Worm (Caenorhabditis elegans) whole organism, L4/young adult: ENCODE measurements around the gene C24A3.2.

Source experiments
- W03F9.2 ChIP-seq: fragments of 150-350 bp; optimal IDR thresholded peaks from 2 replicates; lab custom pipeline; 2014; ENCODE audit warnings: missing biosample characterization, missing genetic modification characterization
- dao-5 ChIP-seq: sonication (generic microtip); optimal IDR thresholded peaks from 2 replicates; lab custom pipeline; 2016; ENCODE audit warnings: missing genotype, missing genetic modification characterization, moderate library complexity, missing compliant biosample characterization
- him-1 ChIP-seq: sonication (generic microtip); optimal IDR thresholded peaks from 2 replicates; lab custom pipeline; 2016; ENCODE audit warnings: missing genotype, missing genetic modification reagents, missing genetic modification characterization, missing compliant biosample characterization

- TF ChIP-seq him-1 = no peak
- no peak for TF ChIP-seq W03F9.2 (tag; lab: Kevin White, UChicago)
- TF ChIP-seq dao-5 (tag; lab: Kevin White, UChicago) = no peak
These were observed 5.3 kb upstream of the C24A3.2 start, which contains the start of gene C24A3.4 for ce11 chrX:8991856-8992456.
